Fruit fly (Drosophila melanogaster) whole organism: ENCODE measurements around the gene mEFG1.

ENCODE experiments used
- CG8478 ChIP-seq: fragments of >200 bp; optimal IDR thresholded peaks from 2 replicates; lab custom pipeline; 2018; ENCODE audit warnings: inconsistent platforms
- Dll ChIP-seq: fragments of >200 bp; optimal IDR thresholded peaks from 2 replicates; lab custom pipeline; 2017
- EcR ChIP-seq, 2 experiments: fragments of >200 bp; optimal IDR thresholded peaks; 2 replicates each; lab custom pipeline; 2017; ENCODE audit warnings: missing biosample characterization in 2 of 2, missing genetic modification characterization in 2 of 2, missing genetic modification reagents in 2 of 2
- pan ChIP-seq: fragments of >200 bp; optimal IDR thresholded peaks from 2 replicates; lab custom pipeline; 2017
- psq ChIP-seq: fragments of >200 bp; optimal IDR thresholded peaks from 2 replicates; lab custom pipeline; 2017
- usp ChIP-seq: fragments of >200 bp; optimal IDR thresholded peaks from 2 replicates; lab custom pipeline; 2017; ENCODE audit warnings: missing biosample characterization, missing genetic modification characterization, mixed read lengths

mEFG1 gene

dm6 chr2L:7256144-7256543, 33.3 kb upstream of the mEFG1 start:
- no peak for TF ChIP-seq psq (lab: Kevin White, UChicago)
- no peak for TF ChIP-seq EcR (GFP tag; optimal IDR thresholded peaks at IDR 0.05; lab: Kevin White, UChicago)
- TF ChIP-seq usp (GFP tag; lab: Kevin White, UChicago), result no peak
- no peak for TF ChIP-seq CG8478 (lab: Kevin White, UChicago)
- TF ChIP-seq Dll (lab: Kevin White, UChicago), result no peak
- no peak for TF ChIP-seq pan

dm6 chr2L:7254712-7255183, 31.9 kb upstream of the mEFG1 start:
- TF ChIP-seq Dll (lab: Kevin White, UChicago) (no peak), usp (GFP tag; lab: Kevin White, UChicago) (no peak), EcR (GFP tag; optimal IDR thresholded peaks at IDR 0.05; lab: Kevin White, UChicago) (no peak), psq (lab: Kevin White, UChicago) (no peak), CG8478 (lab: Kevin White, UChicago) (no peak), pan (no peak)

DNA sequence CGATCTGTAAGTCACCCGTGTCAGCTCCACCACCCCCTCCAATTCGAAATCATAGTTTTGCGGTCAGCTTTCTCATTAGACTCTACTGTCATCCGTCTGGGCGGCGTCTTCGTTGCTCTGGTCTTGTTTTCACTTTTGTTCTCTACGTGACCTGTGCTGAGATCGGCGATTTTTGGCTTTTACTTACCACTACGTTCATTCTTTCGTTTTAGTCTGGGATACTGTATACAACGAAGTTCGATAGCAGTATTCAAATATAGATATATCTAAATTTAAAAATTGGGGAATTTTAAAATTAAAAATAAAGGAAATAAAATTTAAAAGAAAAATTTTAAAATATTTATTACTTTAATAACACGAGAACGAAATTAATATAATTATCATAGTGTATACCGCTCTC, 30.0 kb upstream of the mEFG1 start, which contains the start of gene CG13786:
CG13786 (minus strand) TSS at position 101 of the 400 bp plus-strand sequence.
- TF ChIP-seq Dll (lab: Kevin White, UChicago), result no peak
- TF ChIP-seq usp (GFP tag; lab: Kevin White, UChicago), result no peak
- no peak for TF ChIP-seq EcR (GFP tag; optimal IDR thresholded peaks at IDR 0.05; lab: Kevin White, UChicago)
- no peak for TF ChIP-seq CG8478 (lab: Kevin White, UChicago)
- no peak for TF ChIP-seq pan
- TF ChIP-seq psq (lab: Kevin White, UChicago), result no peak

dm6 chr2L:7249293-7249819, 26.5 kb upstream of the mEFG1 start, which contains the start of gene Ndae1:
Ndae1 (minus strand) TSS chr2L:7249343.
- TF ChIP-seq Dll (lab: Kevin White, UChicago) (no peak), usp (GFP tag; lab: Kevin White, UChicago) (no peak), EcR (GFP tag; optimal IDR thresholded peaks at IDR 0.05; lab: Kevin White, UChicago) (no peak), CG8478 (lab: Kevin White, UChicago) (no peak), psq (lab: Kevin White, UChicago) (no peak), pan (no peak)

- TF ChIP-seq psq (lab: Kevin White, UChicago) (no peak), pan (no peak), usp (GFP tag; lab: Kevin White, UChicago) (no peak), CG8478 (lab: Kevin White, UChicago) (no peak), Dll (lab: Kevin White, UChicago) (no peak), EcR (GFP tag; optimal IDR thresholded peaks at IDR 0.05; lab: Kevin White, UChicago) (no peak)
Observed at dm6 chr2L:7248114-7248513, 25.2 kb upstream of the mEFG1 start.

DNA sequence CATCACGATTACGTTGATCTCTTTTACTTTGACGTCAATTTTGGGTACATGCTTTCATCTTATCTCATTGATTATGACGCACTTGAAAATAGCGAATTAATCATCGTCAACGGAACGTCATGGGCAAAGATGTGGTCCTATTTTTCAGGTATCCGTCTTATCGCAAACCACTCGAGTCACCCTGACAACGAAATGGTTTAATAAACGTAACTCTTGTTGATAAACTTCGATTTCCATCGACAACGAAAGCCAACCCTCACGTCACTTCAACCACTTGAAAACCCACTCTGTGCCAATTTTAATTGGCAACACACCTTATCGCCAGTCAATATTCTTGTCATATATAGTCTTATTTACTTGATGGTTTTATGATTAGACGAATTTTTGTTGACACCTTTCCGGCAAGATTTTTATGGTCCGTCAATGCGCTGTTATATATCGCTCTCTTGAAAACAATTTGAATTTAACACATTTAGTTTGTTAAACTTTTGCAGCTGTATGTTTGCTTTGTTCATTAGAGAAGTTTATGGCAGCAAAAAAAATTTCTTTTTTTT, 19.4 kb upstream of the mEFG1 start:
- TF ChIP-seq psq (lab: Kevin White, UChicago) (no peak), usp (GFP tag; lab: Kevin White, UChicago) (no peak), CG8478 (lab: Kevin White, UChicago) (no peak), EcR (GFP tag; optimal IDR thresholded peaks at IDR 0.05; lab: Kevin White, UChicago) (no peak), pan (no peak), Dll (lab: Kevin White, UChicago) (no peak)

DNA sequence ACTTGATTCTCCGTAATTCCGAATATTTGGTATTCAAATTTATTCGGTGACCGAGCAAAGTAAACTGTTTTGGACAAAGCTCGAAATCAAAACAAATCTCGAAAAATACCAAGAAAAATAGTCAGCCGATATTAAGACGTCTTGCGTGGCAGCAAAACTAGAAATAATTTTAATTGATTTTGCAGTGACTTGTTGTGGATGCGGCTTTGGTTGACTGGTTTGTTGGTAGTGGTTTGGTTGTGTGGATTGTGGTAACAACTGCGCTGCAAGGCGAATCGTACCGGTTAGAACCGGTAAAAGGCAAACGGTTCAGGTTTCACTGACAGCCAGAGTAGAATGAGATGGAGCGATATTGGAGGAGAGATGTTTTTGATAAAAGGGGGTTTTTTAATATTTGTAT, 18.6 kb upstream of the mEFG1 start:
- TF ChIP-seq EcR (GFP tag; optimal IDR thresholded peaks at IDR 0.05; lab: Kevin White, UChicago) (no peak), CG8478 (lab: Kevin White, UChicago) (no peak), psq (lab: Kevin White, UChicago) (no peak)

DNA sequence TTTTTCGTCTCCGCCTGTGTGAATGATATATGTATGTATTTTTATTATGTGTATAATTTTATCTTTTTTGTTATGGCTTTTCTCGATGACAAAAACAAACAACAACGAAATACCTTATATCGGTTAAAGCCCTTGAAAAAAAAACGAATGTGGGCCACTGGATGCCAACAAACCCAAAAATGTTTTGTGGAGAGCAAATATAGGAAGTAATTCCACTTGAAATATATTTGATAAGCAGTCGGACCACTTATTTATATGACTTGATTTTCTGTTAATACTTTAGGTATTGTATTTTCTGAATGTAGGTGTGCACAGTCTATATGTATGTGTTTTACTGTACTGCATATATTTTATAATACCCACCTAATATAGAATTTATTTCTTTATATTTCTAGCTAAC, 18.1 kb upstream of the mEFG1 start:
- TF ChIP-seq EcR (GFP tag; optimal IDR thresholded peaks at IDR 0.05; lab: Kevin White, UChicago), result no peak
- no peak for TF ChIP-seq psq (lab: Kevin White, UChicago)
- TF ChIP-seq pan, result no peak
- TF ChIP-seq Dll (lab: Kevin White, UChicago), result no peak
- no peak for TF ChIP-seq usp (GFP tag; lab: Kevin White, UChicago)
- no peak for TF ChIP-seq CG8478 (lab: Kevin White, UChicago)

dm6 chr2L:7240311-7240710, 17.4 kb upstream of the mEFG1 start:
- TF ChIP-seq pan, result no peak
- TF ChIP-seq EcR (GFP tag; optimal IDR thresholded peaks at IDR 0.05; lab: Kevin White, UChicago), result no peak
- TF ChIP-seq usp (GFP tag; lab: Kevin White, UChicago), result no peak
- TF ChIP-seq CG8478 (lab: Kevin White, UChicago), result no peak
- TF ChIP-seq psq (lab: Kevin White, UChicago), result no peak
- no peak for TF ChIP-seq Dll (lab: Kevin White, UChicago)

DNA sequence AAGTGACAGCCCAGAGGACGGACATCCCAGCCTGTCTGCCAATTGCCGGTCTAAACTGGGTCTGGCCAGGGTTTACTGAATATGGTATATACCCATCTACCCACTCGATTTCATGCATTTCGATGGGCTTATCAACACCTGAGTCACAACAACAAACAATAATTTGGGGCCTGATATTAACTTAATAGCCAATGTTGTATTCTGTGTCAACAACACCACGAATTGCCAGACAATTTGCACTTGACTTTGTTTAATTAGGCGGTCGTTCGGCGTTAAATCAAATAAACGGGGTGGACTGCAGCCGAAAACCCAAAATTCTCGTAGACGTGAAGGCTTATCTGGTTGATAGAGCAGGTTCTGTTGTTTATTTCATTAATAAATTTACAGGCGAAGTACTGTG, 16.4 kb upstream of the mEFG1 start:
- TF ChIP-seq psq (lab: Kevin White, UChicago) (no peak), Dll (lab: Kevin White, UChicago) (no peak), CG8478 (lab: Kevin White, UChicago) (no peak), EcR (GFP tag; optimal IDR thresholded peaks at IDR 0.05; lab: Kevin White, UChicago) (no peak), usp (GFP tag; lab: Kevin White, UChicago) (no peak), pan (no peak)

DNA sequence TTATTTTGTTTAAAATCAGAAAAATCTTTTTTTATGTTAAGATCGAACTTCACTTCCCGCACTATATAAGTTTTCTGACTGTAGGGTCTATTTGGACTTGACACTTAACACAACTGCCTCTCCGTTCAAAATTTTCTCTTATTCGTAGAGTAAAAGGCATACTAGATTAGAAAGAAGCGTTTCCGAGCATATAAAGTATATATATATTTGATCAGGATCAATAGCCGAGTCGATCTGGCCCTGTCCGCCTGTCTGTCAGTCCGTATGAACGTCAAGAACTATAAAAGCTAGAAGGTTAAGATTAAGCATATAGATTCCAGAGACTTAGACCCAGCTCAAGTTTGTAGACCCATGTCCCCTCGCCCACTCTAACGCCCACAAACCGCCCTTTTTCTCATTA, 9.8 kb upstream of the mEFG1 start, which contains the start of gene CG43800:
CG43800 (minus strand) TSS at position 101 of the 400 bp plus-strand sequence.
- TF ChIP-seq Dll (lab: Kevin White, UChicago) (no peak), CG8478 (lab: Kevin White, UChicago) (no peak), EcR (GFP tag; optimal IDR thresholded peaks at IDR 0.05; lab: Kevin White, UChicago) (no peak), psq (lab: Kevin White, UChicago) (no peak), usp (GFP tag; lab: Kevin White, UChicago) (no peak), pan (no peak)

dm6 chr2L:7227434-7227833, 4.6 kb upstream of the mEFG1 start, which contains the start of gene CG43799:
CG43799 (plus strand) TSS chr2L:7227734.
- TF ChIP-seq EcR (GFP tag; optimal IDR thresholded peaks at IDR 0.05; lab: Kevin White, UChicago), result no peak
- no peak for TF ChIP-seq psq (lab: Kevin White, UChicago)
- no peak for TF ChIP-seq usp (GFP tag; lab: Kevin White, UChicago)
- TF ChIP-seq pan, result no peak
